Fruit fly (Drosophila melanogaster) whole organism: ENCODE measurements around the gene Alg10.

ENCODE experiments used
- EcR ChIP-seq, 2 experiments: fragments of >200 bp; optimal IDR thresholded peaks; 2 replicates each; lab custom pipeline; 2017; ENCODE audit warnings: missing biosample characterization in 2 of 2, missing genetic modification characterization in 2 of 2, missing genetic modification reagents in 2 of 2
- pan ChIP-seq: fragments of >200 bp; optimal IDR thresholded peaks from 2 replicates; lab custom pipeline; 2017

dm6 chr3L:11148478-11149251 lies 16.1 kb upstream of the Alg10 start:
- no peak for TF ChIP-seq pan (lab: Kevin White, UChicago)
- TF ChIP-seq EcR (GFP tag; optimal IDR thresholded peaks at IDR 0.05; lab: Kevin White, UChicago): no peak
